Worm (Caenorhabditis elegans): ENCODE data around the gene T23G7.3.
A peak's percentile ranks its signal among the peaks of the same experiment; 100 is the strongest.

DNA sequence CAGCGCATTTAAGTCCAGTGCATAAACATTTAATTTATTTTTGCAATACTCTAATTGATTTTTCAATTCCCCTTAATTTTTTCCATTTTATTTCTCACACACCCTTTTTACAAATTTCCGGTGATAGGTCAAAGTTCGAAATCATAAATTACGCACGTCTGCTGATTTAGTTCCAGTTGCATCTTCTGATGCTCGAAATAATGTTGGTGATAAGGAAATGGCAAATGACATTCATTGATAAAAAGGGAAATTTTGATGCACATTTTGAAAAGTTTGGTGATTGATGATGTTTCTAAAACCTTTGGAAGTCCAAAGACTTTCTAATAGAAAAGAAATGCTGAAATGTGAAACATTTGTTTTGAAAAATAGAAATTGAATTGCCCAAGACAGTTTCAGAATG, 10.5 kb downstream of the T23G7.3 start:
- TF ChIP-seq ztf-11 (tag; optimal IDR thresholded peaks at IDR 0.05) (no peak), unc-62 (GFP tag; optimal IDR thresholded peaks at IDR 0.05 in 1 of 2) (no peak), unc-62 (tag; optimal IDR thresholded peaks at IDR 0.05) (no peak), set-16 (GFP tag; IDR thresholded peaks at IDR 0.05) (no peak), zag-1 (tag; optimal IDR thresholded peaks at IDR 0.05) (no peak), daf-12 (tag; optimal IDR thresholded peaks at IDR 0.05) (no peak), mdt-29 (GFP tag; IDR thresholded peaks at IDR 0.05) (no peak), skn-1 (tag; optimal IDR thresholded peaks at IDR 0.05) (no peak), mep-1 (tag; optimal IDR thresholded peaks at IDR 0.05) (peak; percentile 6)
